Worm (Caenorhabditis elegans): ENCODE results near the gene K02B2.6.

ce11 chrIV:5945455-5945854 is 16.6 kb downstream of the K02B2.6 start:
- TF ChIP-seq ztf-11 (tag; optimal IDR thresholded peaks at IDR 0.05) (no peak), M03D4.4 (tag; optimal IDR thresholded peaks at IDR 0.05) (no peak), blmp-1 (tag; optimal IDR thresholded peaks at IDR 0.05) (no peak)
